Worm (Caenorhabditis elegans) whole organism, late embryonic: Measurements from ENCODE around the gene clc-13.

Experiments used
- ceh-18 ChIP-seq: sonication (generic microtip); optimal IDR thresholded peaks from 2 replicates; lab custom pipeline; 2016; ENCODE audit warnings: missing genetic modification characterization, missing compliant biosample characterization
- ceh-2 ChIP-seq: sonication (generic microtip); optimal IDR thresholded peaks from 2 replicates; lab custom pipeline; 2016; ENCODE audit warnings: missing genotype, missing genetic modification characterization, missing compliant biosample characterization
- ceh-45 ChIP-seq: fragments of 200-800 bp; sonication (Bioruptor generic); IDR thresholded peaks from 2 replicates; pipeline ENCODE4 v1.3.6; 2022; ENCODE audit warnings: missing genetic modification reagents, missing genetic modification characterization, missing compliant biosample characterization
- fkh-6 ChIP-seq: sonication (generic microtip); optimal IDR thresholded peaks from 2 replicates; lab custom pipeline; 2016; ENCODE audit warnings: missing genetic modification characterization, missing compliant biosample characterization
- lin-11 ChIP-seq: fragments of 200-800 bp; sonication (Bioruptor generic); optimal IDR thresholded peaks from 2 replicates; lab custom pipeline; 2018; ENCODE audit warnings: mild to moderate bottlenecking, missing genetic modification characterization, missing compliant biosample characterization
- mec-3 ChIP-seq: sonication (generic microtip); optimal IDR thresholded peaks from 2 replicates; lab custom pipeline; 2016; ENCODE audit warnings: borderline replicate concordance, missing genetic modification characterization, missing compliant biosample characterization
- nhr-11 ChIP-seq: fragments of 150-350 bp; optimal IDR thresholded peaks from 2 replicates; lab custom pipeline; 2014; ENCODE audit warnings: missing biosample characterization, missing genetic modification characterization
- pha-4 ChIP-seq: fragments of 150-350 bp; optimal IDR thresholded peaks from 2 replicates; lab custom pipeline; 2018; ENCODE audit warnings: missing biosample characterization, missing genetic modification reagents, missing genetic modification characterization
- syd-9 ChIP-seq: sonication (generic microtip); optimal IDR thresholded peaks from 2 replicates; lab custom pipeline; 2016; ENCODE audit warnings: mild to moderate bottlenecking, missing genetic modification characterization, moderate library complexity, missing compliant biosample characterization
- tbx-2 ChIP-seq: sonication (generic microtip); optimal IDR thresholded peaks from 2 replicates; lab custom pipeline; 2016; ENCODE audit warnings: missing genetic modification characterization, missing compliant biosample characterization
- tbx-7 ChIP-seq: sonication (generic microtip); optimal IDR thresholded peaks from 2 replicates; lab custom pipeline; 2016; ENCODE audit warnings: missing genotype, missing genetic modification characterization, missing compliant biosample characterization
- unc-42 ChIP-seq: sonication (generic microtip); optimal IDR thresholded peaks from 2 replicates; lab custom pipeline; 2016; ENCODE audit warnings: missing genotype, missing genetic modification characterization, missing compliant biosample characterization

DNA sequence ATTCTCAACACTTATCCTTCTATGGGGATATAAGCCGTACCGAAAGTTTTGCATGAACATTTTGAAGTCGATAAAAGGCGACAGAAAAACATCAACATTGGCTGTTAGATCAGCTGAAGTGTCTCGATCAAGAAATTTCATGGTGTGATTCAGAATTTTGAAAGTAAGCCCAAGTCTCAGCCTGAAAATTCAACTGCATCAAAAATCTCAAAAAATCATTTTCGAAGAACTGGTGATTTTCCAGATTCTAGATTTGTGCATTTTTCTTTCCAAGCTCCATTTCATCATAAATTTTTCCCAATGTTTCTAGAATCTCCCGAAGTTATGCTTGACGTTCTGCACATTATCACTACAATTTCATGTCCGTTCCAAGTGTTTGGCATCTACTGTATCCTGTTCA, 50.5 kb downstream of the clc-13 start, which contains the start of gene srh-255:
- TF ChIP-seq pha-4: no peak
- no peak for TF ChIP-seq ceh-2 (tag; lab: Kevin White, UChicago)
- TF ChIP-seq mec-3 (tag; lab: Kevin White, UChicago): no peak
- no peak for TF ChIP-seq lin-11 (tag; lab: Kevin White, UChicago)
- no peak for TF ChIP-seq syd-9
- TF ChIP-seq unc-42 (tag; lab: Kevin White, UChicago): no peak
- no peak for TF ChIP-seq nhr-11 (tag; lab: Kevin White, UChicago)
- TF ChIP-seq fkh-6 (tag; lab: Kevin White, UChicago): no peak
- TF ChIP-seq ceh-45: no peak
- no peak for TF ChIP-seq tbx-7
- no peak for TF ChIP-seq tbx-2 (tag; lab: Kevin White, UChicago)
- no peak for TF ChIP-seq ceh-18 (tag; lab: Kevin White, UChicago)
